Fruit fly (Drosophila melanogaster) whole organism, pupa: ENCODE data around the gene Spn75F.

Source experiments
- CG10348 ChIP-seq: fragments of 200-800 bp; sonication (Bioruptor generic); IDR thresholded peaks from 2 replicates; pipeline ENCODE4 v1.3.6; 2022; ENCODE audit warnings: missing biosample characterization, missing genetic modification characterization
- CG13204 ChIP-seq: fragments of 200-800 bp; sonication (Bioruptor generic); optimal IDR thresholded peaks from 2 replicates; lab custom pipeline; 2018; ENCODE audit warnings: missing biosample characterization, mild to moderate bottlenecking, missing genetic modification characterization, moderate library complexity
- CG14655 ChIP-seq: fragments of 200-800 bp; sonication (Bioruptor generic); optimal IDR thresholded peaks from 3 replicates; lab custom pipeline; 2017; ENCODE audit warnings: mild to moderate bottlenecking, missing biosample characterization, missing genetic modification reagents, missing genetic modification characterization
- CG17806 ChIP-seq: fragments of 200-800 bp; sonication (Bioruptor generic); optimal IDR thresholded peaks from 2 replicates; lab custom pipeline; 2018; ENCODE audit warnings: missing biosample characterization, mild to moderate bottlenecking, missing genetic modification characterization, moderate library complexity
- D1 ChIP-seq: fragments of 200-800 bp; sonication (Bioruptor generic); optimal IDR thresholded peaks from 2 replicates; lab custom pipeline; 2018; ENCODE audit warnings: missing biosample characterization, mild to moderate bottlenecking, missing genetic modification characterization, moderate library complexity
- Ets98B ChIP-seq: fragments of 200-800 bp; sonication (Bioruptor generic); IDR thresholded peaks from 2 replicates; pipeline ENCODE4 v1.3.6; 2022; ENCODE audit warnings: missing biosample characterization, missing genetic modification characterization
- Pif1A ChIP-seq: fragments of 200-800 bp; sonication (Bioruptor generic); optimal IDR thresholded peaks from 3 replicates; lab custom pipeline; 2016; ENCODE audit warnings: missing biosample characterization, missing genetic modification characterization
- Pif1B ChIP-seq: fragments of 200-800 bp; sonication (Bioruptor generic); optimal IDR thresholded peaks from 3 replicates; lab custom pipeline; 2016; ENCODE audit warnings: missing biosample characterization, missing genetic modification characterization
- Snoo ChIP-seq: fragments of 200-800 bp; sonication (Bioruptor generic); optimal IDR thresholded peaks from 3 replicates; lab custom pipeline; 2017; ENCODE audit warnings: missing biosample characterization, mild to moderate bottlenecking, missing genetic modification characterization, inconsistent platforms
- fd96Ca ChIP-seq: fragments of 200-800 bp; sonication (Bioruptor generic); IDR thresholded peaks from 3 replicates; pipeline ENCODE4 v1.3.6; 2022; ENCODE audit warnings: missing biosample characterization, missing genetic modification characterization

- no peak for TF ChIP-seq Ets98B (GFP tag; lab: Robert Waterston, UW)
- peak; percentile 86 for TF ChIP-seq CG17806 (tag; lab: Kevin White, UChicago)
- no peak for TF ChIP-seq CG10348
- TF ChIP-seq CG14655 (GFP tag; lab: Kevin White, UChicago) = peak; percentile 89
- peak; percentile 80 for TF ChIP-seq Snoo (tag; lab: Kevin White, UChicago)
- TF ChIP-seq fd96Ca (GFP tag; lab: Robert Waterston, UW) = no peak
- peak; percentile 85 for TF ChIP-seq D1 (tag; lab: Kevin White, UChicago)
- TF ChIP-seq Pif1A (GFP tag; lab: Kevin White, UChicago) = peak; percentile 81
- TF ChIP-seq CG13204 = no peak
- peak; percentile 71 for TF ChIP-seq Pif1B (GFP tag; lab: Kevin White, UChicago)
Observed at dm6 chr3L:19172192-19172824, 42.8 kb upstream of the Spn75F start.
